Worm (Caenorhabditis elegans) whole organism, early embryonic: ENCODE data around the gene B0334.20.

Source experiments
- B0310.2 ChIP-seq: sonication (generic microtip); optimal IDR thresholded peaks from 2 replicates; lab custom pipeline; 2016; ENCODE audit warnings: mild to moderate bottlenecking, missing genetic modification characterization, missing compliant biosample characterization
- F13C5.2 ChIP-seq: sonication (generic microtip); optimal IDR thresholded peaks from 2 replicates; lab custom pipeline; 2017; ENCODE audit warnings: mild to moderate bottlenecking, missing genetic modification characterization, inconsistent platforms, missing compliant biosample characterization
- ama-1 ChIP-seq: fragments of 150-350 bp; optimal IDR thresholded peaks from 2 replicates; lab custom pipeline; 2014
- ceh-13 ChIP-seq: fragments of 200-800 bp; sonication (Bioruptor generic); optimal IDR thresholded peaks from 2 replicates; lab custom pipeline; 2018; ENCODE audit warnings: mild to moderate bottlenecking, missing genetic modification characterization, missing compliant biosample characterization
- scrt-1 ChIP-seq: fragments of 200-800 bp; sonication (Bioruptor generic); IDR thresholded peaks from 2 replicates; pipeline ENCODE4 v1.3.6; 2022; ENCODE audit warnings: missing genetic modification characterization, missing compliant biosample characterization
- sea-1 ChIP-seq: fragments of 200-800 bp; sonication (Bioruptor generic); conservative IDR thresholded peaks from 2 replicates; pipeline ENCODE4 v1.3.6; 2022; ENCODE audit warnings: missing genetic modification characterization, missing compliant biosample characterization
- tbx-37 ChIP-seq: fragments of 200-800 bp; sonication (Bioruptor generic); conservative IDR thresholded peaks from 2 replicates; pipeline ENCODE4 v1.3.6; 2022; ENCODE audit warnings: missing genetic modification reagents, missing genetic modification characterization, missing compliant biosample characterization

DNA sequence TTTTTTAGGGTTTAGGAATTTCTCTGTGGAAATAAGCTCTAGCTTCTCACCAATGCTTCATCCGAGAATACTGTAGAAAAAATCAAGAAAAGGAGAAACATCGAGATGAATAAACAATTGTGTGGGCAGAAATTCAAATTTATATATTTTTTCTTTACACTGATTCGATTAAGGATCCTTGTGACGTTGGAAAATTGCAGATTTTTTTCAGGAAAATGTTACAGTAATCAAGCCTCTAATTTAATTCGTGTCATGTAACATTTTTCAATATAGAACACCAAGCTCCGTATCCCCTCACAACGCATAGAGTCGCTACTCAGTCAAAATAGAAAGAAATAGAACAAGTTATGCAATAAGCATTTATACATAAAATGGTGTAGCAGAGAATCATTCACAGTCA is 23.8 kb downstream of the B0334.20 start, which contains the start of gene W02B12.16:
- TF ChIP-seq ama-1 (lab: Kevin White, UChicago), result no peak
- no peak for TF ChIP-seq F13C5.2 (tag; lab: Kevin White, UChicago)
- no peak for TF ChIP-seq ceh-13
- TF ChIP-seq B0310.2, result no peak
- TF ChIP-seq scrt-1 (GFP tag; lab: Robert Waterston, UW), result no peak
- no peak for TF ChIP-seq tbx-37 (GFP tag; lab: Robert Waterston, UW)
- TF ChIP-seq sea-1 (GFP tag; lab: Robert Waterston, UW), result no peak
